Worm (Caenorhabditis elegans) whole organism, L1 larva: ENCODE results near the gene W03F9.9.

Source experiments
- C34B4.2 ChIP-seq: sonication (generic microtip); optimal IDR thresholded peaks from 2 replicates; lab custom pipeline; 2017; ENCODE audit warnings: mild to moderate bottlenecking, missing genetic modification characterization, missing compliant biosample characterization
- alr-1 ChIP-seq: fragments of 200-800 bp; sonication (Bioruptor generic); optimal IDR thresholded peaks from 2 replicates; lab custom pipeline; 2018; ENCODE audit warnings: borderline replicate concordance, mild to moderate bottlenecking, missing genetic modification characterization, missing compliant biosample characterization
- aly-2 ChIP-seq: fragments of 150-350 bp; optimal IDR thresholded peaks from 2 replicates; lab custom pipeline; 2014; ENCODE audit warnings: missing biosample characterization, missing genetic modification characterization
- ceh-8 ChIP-seq: fragments of 200-800 bp; sonication (Bioruptor generic); optimal IDR thresholded peaks from 2 replicates; lab custom pipeline; 2018; ENCODE audit warnings: mild to moderate bottlenecking, missing genetic modification characterization, moderate library complexity, missing compliant biosample characterization
- ceh-90 ChIP-seq: sonication (generic microtip); optimal IDR thresholded peaks from 2 replicates; lab custom pipeline; 2016; ENCODE audit warnings: missing genetic modification characterization, missing compliant biosample characterization
- dpl-1 ChIP-seq, 3 experiments: fragments of 150-350 bp in 2 of 3; sonication (generic microtip) in 1 of 3; optimal IDR thresholded peaks; 2 replicates each; lab custom pipeline; 2014 to 2017; ENCODE audit warnings: missing biosample characterization in 3 of 3, missing genetic modification characterization in 3 of 3, missing genetic modification reagents in 3 of 3
- efl-1 ChIP-seq, 4 experiments: fragments of 150-350 bp; optimal IDR thresholded peaks in 3 of 4; peaks in 1 of 4; 1 replicate in 1 of 4; 2 replicates in 3 of 4; lab custom pipeline; 2014; ENCODE audit warnings: missing biosample characterization in 2 of 4, missing genetic modification characterization in 2 of 4, missing genetic modification reagents in 2 of 4
- egl-13 ChIP-seq: sonication (generic microtip); optimal IDR thresholded peaks from 2 replicates; lab custom pipeline; 2016; ENCODE audit warnings: missing genotype, missing genetic modification reagents, missing genetic modification characterization, missing compliant biosample characterization
- egl-27 ChIP-seq, 2 experiments: fragments of 150-350 bp in 1 of 2; sonication (generic microtip); optimal IDR thresholded peaks; 3 replicates each; lab custom pipeline; 2017 to 2018; ENCODE audit warnings: missing biosample characterization in 2 of 2, missing genetic modification characterization in 2 of 2, missing genetic modification reagents in 2 of 2
- elt-2 ChIP-seq: sonication (generic microtip); optimal IDR thresholded peaks from 2 replicates; lab custom pipeline; 2016; ENCODE audit warnings: missing genetic modification characterization, mild to moderate bottlenecking, inconsistent platforms, missing compliant biosample characterization, missing genetic modification reagents
- elt-3 ChIP-seq, 6 experiments: fragments of 150-350 bp in 1 of 6; sonication (generic microtip); optimal IDR thresholded peaks; 2 replicates each; lab custom pipeline; 2017 to 2018; ENCODE audit warnings: missing biosample characterization in 6 of 6, missing genetic modification characterization in 6 of 6, inconsistent platforms in 1 of 6
- fos-1 ChIP-seq: fragments of 150-350 bp; optimal IDR thresholded peaks from 2 replicates; lab custom pipeline; 2014; ENCODE audit warnings: missing biosample characterization, missing genetic modification characterization
- grh-1 ChIP-seq: fragments of 200-800 bp; sonication (Bioruptor generic); IDR thresholded peaks from 2 replicates; pipeline ENCODE4 v1.3.6; 2022; ENCODE audit warnings: missing genetic modification reagents, missing genetic modification characterization, missing compliant biosample characterization
- hlh-17 ChIP-seq: fragments of 200-800 bp; sonication (Bioruptor generic); optimal IDR thresholded peaks from 2 replicates; lab custom pipeline; 2018; ENCODE audit warnings: missing genetic modification characterization, mild to moderate bottlenecking, missing compliant biosample characterization, moderate library complexity, borderline replicate concordance
- hlh-4 ChIP-seq: sonication (generic microtip); optimal IDR thresholded peaks from 2 replicates; lab custom pipeline; 2016; ENCODE audit warnings: mild to moderate bottlenecking, missing genetic modification characterization, missing compliant biosample characterization
- hpl-2 ChIP-seq: fragments of 150-350 bp; optimal IDR thresholded peaks from 2 replicates; lab custom pipeline; 2014; ENCODE audit warnings: missing biosample characterization, missing genetic modification reagents, missing genetic modification characterization
- irx-1 ChIP-seq: sonication (generic microtip); optimal IDR thresholded peaks from 2 replicates; lab custom pipeline; 2016; ENCODE audit warnings: missing genetic modification characterization, missing compliant biosample characterization
- lin-13 ChIP-seq: fragments of 150-350 bp; optimal IDR thresholded peaks from 2 replicates; lab custom pipeline; 2014; ENCODE audit warnings: missing biosample characterization, missing genetic modification reagents, missing genetic modification characterization
- lin-14 ChIP-seq: fragments of 200-800 bp; sonication (Bioruptor generic); optimal IDR thresholded peaks from 2 replicates; lab custom pipeline; 2018; ENCODE audit warnings: mild to moderate bottlenecking, missing genetic modification characterization, moderate library complexity, missing compliant biosample characterization
- lin-15B ChIP-seq: fragments of 150-350 bp; sonication (generic microtip); optimal IDR thresholded peaks from 3 replicates; lab custom pipeline; 2014; ENCODE audit warnings: missing biosample characterization, missing genetic modification characterization
- lin-35 ChIP-seq, 2 experiments: fragments of 150-350 bp; optimal IDR thresholded peaks; 2 replicates each; lab custom pipeline; 2014; ENCODE audit warnings: missing biosample characterization in 2 of 2, missing genetic modification characterization in 2 of 2, missing genetic modification reagents in 2 of 2
- lin-39 ChIP-seq: fragments of 150-350 bp; optimal IDR thresholded peaks from 2 replicates; lab custom pipeline; 2014; ENCODE audit warnings: missing biosample characterization, missing genetic modification reagents, missing genetic modification characterization
- lir-3 ChIP-seq: sonication (generic microtip); optimal IDR thresholded peaks from 2 replicates; lab custom pipeline; 2016; ENCODE audit warnings: mild to moderate bottlenecking, missing genetic modification characterization, moderate library complexity, missing compliant biosample characterization; ENCODE audit not compliant: poor library complexity
- mab-9 ChIP-seq: fragments of 200-800 bp; sonication (Bioruptor generic); IDR thresholded peaks from 2 replicates; pipeline ENCODE4 v1.3.6; 2022; ENCODE audit warnings: missing genetic modification reagents, missing genetic modification characterization, missing compliant biosample characterization
- nhr-11 ChIP-seq: fragments of 150-350 bp; optimal IDR thresholded peaks from 2 replicates; lab custom pipeline; 2014; ENCODE audit warnings: missing biosample characterization, missing genetic modification characterization
- nhr-12 ChIP-seq: sonication (generic microtip); optimal IDR thresholded peaks from 2 replicates; lab custom pipeline; 2017; ENCODE audit warnings: missing biosample characterization, missing genetic modification characterization
- nhr-19 ChIP-seq: fragments of 200-800 bp; sonication (Bioruptor generic); conservative IDR thresholded peaks from 2 replicates; pipeline ENCODE4 v1.3.6; 2022; ENCODE audit warnings: missing genetic modification characterization, missing compliant biosample characterization
- nhr-237 ChIP-seq: fragments of 150-350 bp; optimal IDR thresholded peaks from 2 replicates; lab custom pipeline; 2014; ENCODE audit warnings: missing biosample characterization, missing genetic modification characterization
- nhr-47 ChIP-seq: sonication (generic microtip); optimal IDR thresholded peaks from 2 replicates; lab custom pipeline; 2016; ENCODE audit warnings: mild to moderate bottlenecking, missing genetic modification characterization, moderate library complexity, missing compliant biosample characterization
- nhr-71 ChIP-seq: sonication (generic microtip); optimal IDR thresholded peaks from 2 replicates; lab custom pipeline; 2016; ENCODE audit warnings: mild to moderate bottlenecking, missing genetic modification characterization, moderate library complexity, missing compliant biosample characterization
- nhr-76 ChIP-seq: sonication (generic microtip); optimal IDR thresholded peaks from 2 replicates; lab custom pipeline; 2017; ENCODE audit warnings: missing biosample characterization, missing genetic modification characterization
- nhr-77 ChIP-seq: fragments of 150-350 bp; optimal IDR thresholded peaks from 2 replicates; lab custom pipeline; 2014; ENCODE audit warnings: missing biosample characterization, missing genetic modification characterization
- nhr-85 ChIP-seq: sonication (generic microtip); peaks from one replicate; lab custom pipeline; 2016; ENCODE audit warnings: missing genetic modification characterization, inconsistent platforms, missing compliant biosample characterization
- nhr-90 ChIP-seq: sonication (generic microtip); optimal IDR thresholded peaks from 2 replicates; lab custom pipeline; 2016; ENCODE audit warnings: mild to moderate bottlenecking, missing genetic modification characterization, missing compliant biosample characterization; ENCODE audit not compliant: poor library complexity
- pax-3 ChIP-seq: fragments of 200-800 bp; sonication (Bioruptor generic); optimal IDR thresholded peaks from 2 replicates; lab custom pipeline; 2018; ENCODE audit warnings: mild to moderate bottlenecking, missing genetic modification characterization, moderate library complexity, missing compliant biosample characterization
- skn-1 ChIP-seq: fragments of 150-350 bp; optimal IDR thresholded peaks from 2 replicates; lab custom pipeline; 2014; ENCODE audit warnings: missing biosample characterization, missing genetic modification characterization
- snpc-4 ChIP-seq: fragments of 150-350 bp; optimal IDR thresholded peaks from 2 replicates; lab custom pipeline; 2014; ENCODE audit warnings: missing biosample characterization, missing genetic modification characterization
- sox-4 ChIP-seq: sonication (generic microtip); optimal IDR thresholded peaks from 2 replicates; lab custom pipeline; 2016; ENCODE audit warnings: missing genetic modification characterization, missing compliant biosample characterization
- sptf-1 ChIP-seq: fragments of 150-350 bp; optimal IDR thresholded peaks from 2 replicates; lab custom pipeline; 2014; ENCODE audit warnings: missing biosample characterization, missing genetic modification characterization
- swsn-7 ChIP-seq: sonication (generic microtip); optimal IDR thresholded peaks from 2 replicates; lab custom pipeline; 2016; ENCODE audit warnings: missing genetic modification characterization, missing compliant biosample characterization
- tbx-2 ChIP-seq: sonication (generic microtip); optimal IDR thresholded peaks from 2 replicates; lab custom pipeline; 2016; ENCODE audit warnings: missing genetic modification characterization, missing compliant biosample characterization
- unc-130 ChIP-seq: fragments of 150-350 bp; optimal IDR thresholded peaks from 2 replicates; lab custom pipeline; 2017; ENCODE audit warnings: missing biosample characterization, missing genetic modification characterization, inconsistent platforms
- unc-30 ChIP-seq: sonication (generic microtip); optimal IDR thresholded peaks from 2 replicates; lab custom pipeline; 2017; ENCODE audit warnings: missing biosample characterization, missing genetic modification characterization
- unc-62 ChIP-seq: fragments of 150-350 bp; optimal IDR thresholded peaks from 2 replicates; lab custom pipeline; 2014; ENCODE audit warnings: missing biosample characterization, missing genetic modification reagents, missing genetic modification characterization
- unc-86 ChIP-seq: sonication (generic microtip); optimal IDR thresholded peaks from 2 replicates; lab custom pipeline; 2016; ENCODE audit warnings: missing genetic modification characterization, missing compliant biosample characterization
- vab-15 ChIP-seq: sonication (generic microtip); optimal IDR thresholded peaks from 2 replicates; lab custom pipeline; 2017; ENCODE audit warnings: missing genotype, mild to moderate bottlenecking, missing genetic modification characterization, missing compliant biosample characterization
- xbp-1 ChIP-seq: sonication (generic microtip); optimal IDR thresholded peaks from 2 replicates; lab custom pipeline; 2016; ENCODE audit warnings: missing genetic modification characterization, missing compliant biosample characterization
- zag-1 ChIP-seq: fragments of 150-350 bp; optimal IDR thresholded peaks from 2 replicates; lab custom pipeline; 2014; ENCODE audit warnings: missing biosample characterization, missing genetic modification characterization
- zip-4 ChIP-seq: fragments of 200-800 bp; sonication (Bioruptor generic); optimal IDR thresholded peaks from 2 replicates; lab custom pipeline; 2018; ENCODE audit warnings: mild to moderate bottlenecking, missing genetic modification characterization, moderate library complexity, missing compliant biosample characterization
- ztf-11 ChIP-seq, 2 experiments: sonication (generic microtip); optimal IDR thresholded peaks; 2 replicates each; lab custom pipeline; 2016 to 2017; ENCODE audit warnings: missing genetic modification characterization in 2 of 2, missing biosample characterization in 1 of 2, missing compliant biosample characterization in 1 of 2

W03F9.9 gene

DNA sequence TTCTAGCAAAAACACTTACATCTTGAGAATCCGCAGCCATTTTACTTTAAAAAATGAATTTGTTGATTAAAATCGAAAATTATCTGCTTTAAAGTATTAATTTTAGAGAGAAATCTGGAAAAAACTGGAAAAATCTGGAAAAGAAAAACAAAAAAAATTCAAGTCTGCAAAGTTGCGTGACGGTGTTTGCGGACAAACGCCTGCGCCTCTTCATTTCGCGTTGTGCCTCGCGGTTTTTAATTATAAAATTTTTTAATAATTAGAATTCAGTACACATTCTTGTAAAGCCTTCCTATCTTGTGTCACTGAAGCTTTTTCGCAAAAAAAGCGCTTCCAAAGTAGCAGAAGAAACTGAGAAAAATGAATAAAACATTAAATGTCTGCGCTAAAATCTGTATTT, 12.1 kb upstream of the W03F9.9 start, which contains the start of gene W03F9.1 (continued):
- TF ChIP-seq hlh-17 (GFP tag; lab: Kevin White, UChicago) (no peak), ceh-8 (GFP tag; lab: Kevin White, UChicago) (peak; percentile 78), lin-13 (GFP tag; lab: Kevin White, UChicago) (peak; percentile 16), unc-30 (no peak), alr-1 (tag; lab: Kevin White, UChicago) (no peak), vab-15 (no peak), aly-2 (tag; lab: Kevin White, UChicago) (no peak), zip-4 (GFP tag; lab: Kevin White, UChicago) (peak; percentile 11), lir-3 (no peak), irx-1 (tag; lab: Kevin White, UChicago) (peak; percentile 83), sox-4 (tag; lab: Kevin White, UChicago) (peak; percentile 50), grh-1 (GFP tag; lab: Robert Waterston, UW) (0 out of 2 replicates have a peak, but pooled peaks have one; percentile 17), fos-1 (no peak), skn-1 (tag; lab: Kevin White, UChicago) (peak; percentile 69), lin-14 (no peak), mab-9 (GFP tag; lab: Robert Waterston, UW) (no peak), C34B4.2 (tag; lab: Kevin White, UChicago) (no peak), sptf-1 (no peak), efl-1 (optimal IDR thresholded peaks at IDR 0.05; lab: Kevin White, UChicago) (peak; percentile 45 to 65), efl-1 (GFP tag; optimal IDR thresholded peaks at IDR 0.05 in 1 of 2; lab: Kevin White, UChicago) (peak; percentile 73 to 95), nhr-19 (GFP tag; lab: Robert Waterston, UW) (peak; percentile 57), swsn-7 (tag; lab: Kevin White, UChicago) (peak; percentile 72), pax-3 (tag; lab: Kevin White, UChicago) (peak; percentile 7), nhr-71 (tag; lab: Kevin White, UChicago) (peak; percentile 82), nhr-237 (tag; lab: Kevin White, UChicago) (no peak), ceh-90 (tag; lab: Kevin White, UChicago) (no peak), tbx-2 (peak; percentile 69), egl-27 (tag; optimal IDR thresholded peaks at IDR 0.05; lab: Kevin White, UChicago) (no peak), unc-62 (GFP tag; lab: Kevin White, UChicago) (no peak), xbp-1 (tag; lab: Kevin White, UChicago) (peak; percentile 69), hlh-4 (no peak)

DNA sequence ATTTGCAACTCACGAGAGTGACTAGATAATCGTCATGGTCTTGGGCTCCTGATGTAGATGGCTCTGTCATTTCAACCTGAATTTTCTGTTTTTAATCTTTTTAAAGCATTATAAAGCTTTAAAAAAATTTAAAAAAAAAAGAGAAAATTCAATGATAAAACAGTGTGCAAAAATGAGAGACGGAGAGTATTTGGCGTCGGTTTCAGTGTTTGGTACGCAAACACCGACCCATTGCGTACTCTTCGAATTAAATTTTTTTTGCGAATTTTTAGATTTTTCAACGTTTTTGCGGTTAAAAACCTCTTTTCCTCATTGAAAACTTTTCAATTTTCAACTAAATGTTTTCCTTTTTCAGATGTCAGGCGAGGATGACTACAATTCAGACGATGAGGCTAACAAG, 10.8 kb upstream of the W03F9.9 start, which contains the start of the genes W03F9.2 and sftb-2:
TSS of gene W03F9.2 (minus strand) at position 153 of the 400 bp plus-strand sequence.
TSS of gene sftb-2 (plus strand) at position 356 of the 400 bp plus-strand sequence.
- TF ChIP-seq nhr-85 (tag; lab: Kevin White, UChicago) (no peak), unc-86 (tag; lab: Kevin White, UChicago) (no peak), nhr-12 (tag; lab: Kevin White, UChicago) (no peak), zag-1 (no peak), ceh-90 (tag; lab: Kevin White, UChicago) (no peak), elt-2 (no peak), ztf-11 (tag; optimal IDR thresholded peaks at IDR 0.05; lab: Kevin White, UChicago) (peak in 1 of 2 experiments; percentile 28), hlh-17 (GFP tag; lab: Kevin White, UChicago) (no peak), dpl-1 (GFP tag; optimal IDR thresholded peaks at IDR 0.05; lab: Kevin White, UChicago) (peak; percentile 54 to 62 (median 56)), zip-4 (GFP tag; lab: Kevin White, UChicago) (no peak), snpc-4 (tag; lab: Kevin White, UChicago) (peak; percentile 7), lin-35 (GFP tag; optimal IDR thresholded peaks at IDR 0.05; lab: Kevin White, UChicago) (peak; percentile 59 to 63), egl-13 (no peak), nhr-47 (tag; lab: Kevin White, UChicago) (peak; percentile 59), xbp-1 (tag; lab: Kevin White, UChicago) (peak; percentile 36), elt-3 (tag; optimal IDR thresholded peaks at IDR 0.05; lab: Kevin White, UChicago) (no peak), lin-13 (GFP tag; lab: Kevin White, UChicago) (no peak), nhr-77 (peak; percentile 17), nhr-71 (tag; lab: Kevin White, UChicago) (peak; percentile 56), nhr-90 (no peak), nhr-11 (tag; lab: Kevin White, UChicago) (no peak), nhr-76 (tag; lab: Kevin White, UChicago) (no peak), lin-15B (tag; lab: Kevin White, UChicago) (peak; percentile 14), unc-130 (tag; lab: Kevin White, UChicago) (no peak), hpl-2 (GFP tag; lab: Kevin White, UChicago) (no peak), lir-3 (no peak), lin-39 (peak; percentile 30), sptf-1 (no peak), sox-4 (tag; lab: Kevin White, UChicago) (no peak)
